Fruit fly (Drosophila melanogaster): Measurements from ENCODE around the gene CG33493.
A peak's percentile ranks its signal among the peaks of the same experiment; 100 is the strongest.

Gene CG33493

DNA sequence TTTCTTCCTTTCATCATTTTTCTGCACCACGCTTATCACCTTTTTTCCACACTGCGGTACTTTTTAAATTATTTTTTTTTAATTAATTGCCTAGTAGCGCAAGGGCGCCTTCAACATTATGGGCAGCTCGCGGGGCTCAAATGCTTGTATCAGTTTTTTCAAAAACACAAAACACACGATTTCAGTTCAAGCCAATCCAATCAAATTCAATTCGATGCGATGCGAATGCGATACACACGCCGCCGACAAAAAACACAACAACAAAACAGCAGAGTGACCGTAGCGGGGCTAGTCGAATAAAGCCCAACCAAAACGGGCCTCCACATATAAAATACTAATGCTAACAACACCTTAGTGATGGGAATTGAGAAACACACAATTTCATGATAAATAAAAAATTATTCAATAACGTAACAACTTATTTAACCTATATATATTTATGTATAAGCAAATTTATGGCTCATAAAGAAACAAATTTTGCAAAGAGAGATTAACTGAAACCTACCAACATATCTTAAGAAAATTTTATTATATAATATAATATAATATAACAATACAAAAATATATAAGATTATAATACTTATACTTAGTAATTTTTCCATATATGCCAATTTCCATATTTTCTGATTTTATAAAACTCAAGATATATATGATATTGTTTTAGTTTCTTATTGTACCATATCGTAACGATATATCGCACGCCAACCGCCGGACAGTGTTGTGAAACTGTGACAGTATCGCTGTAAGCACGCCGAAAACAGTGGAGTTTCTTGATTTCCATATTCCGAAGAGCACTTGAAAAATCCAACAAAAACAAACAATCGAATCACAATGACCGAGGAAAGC lies 32.0 kb downstream of the CG33493 start, which contains the start of the genes CG32066 and CG8003 (continued):
- TF ChIP-seq hbn (GFP tag; IDR thresholded peaks at IDR 0.05; ENCODE audit: partially characterized antibody) (peak; percentile 89), CG33213 (GFP tag; optimal IDR thresholded peaks at IDR 0.05) (no peak), CG17359 (tag; optimal IDR thresholded peaks at IDR 0.05) (peak; percentile 4), CG12659 (GFP tag; optimal IDR thresholded peaks at IDR 0.05) (peak; percentile 67), CG14965 (GFP tag; optimal IDR thresholded peaks at IDR 0.05; ENCODE audit: borderline replicate concordance) (no peak), Hmx (GFP tag; optimal IDR thresholded peaks at IDR 0.05) (no peak), lola (GFP tag; optimal IDR thresholded peaks at IDR 0.05) (peak in 1 of 3 experiments; percentile 58), cwo (GFP tag; optimal IDR thresholded peaks at IDR 0.05) (peak; percentile 8), CG16813 (GFP tag; IDR thresholded peaks at IDR 0.05; ENCODE audit: partially characterized antibody) (peak; percentile 94), vfl (GFP tag; optimal IDR thresholded peaks at IDR 0.05) (peak; percentile 40), Drgx (GFP tag; IDR thresholded peaks at IDR 0.05) (no peak), knrl (GFP tag; IDR thresholded peaks at IDR 0.05; ENCODE audit: partially characterized antibody) (peak; percentile 92), sens (GFP tag) (peak; percentile 78), BEAF-32 (GFP tag; optimal IDR thresholded peaks at IDR 0.05) (peak; percentile 84), CG11723 (GFP tag; optimal IDR thresholded peaks at IDR 0.05) (peak; percentile 28), CG10267 (tag; optimal IDR thresholded peaks at IDR 0.05) (peak; percentile 87), CG34376 (GFP tag; optimal IDR thresholded peaks at IDR 0.05) (peak; percentile 86), fu2 (GFP tag; optimal IDR thresholded peaks at IDR 0.05) (no peak), CG14710 (tag; optimal IDR thresholded peaks at IDR 0.05) (peak; percentile 52)

DNA sequence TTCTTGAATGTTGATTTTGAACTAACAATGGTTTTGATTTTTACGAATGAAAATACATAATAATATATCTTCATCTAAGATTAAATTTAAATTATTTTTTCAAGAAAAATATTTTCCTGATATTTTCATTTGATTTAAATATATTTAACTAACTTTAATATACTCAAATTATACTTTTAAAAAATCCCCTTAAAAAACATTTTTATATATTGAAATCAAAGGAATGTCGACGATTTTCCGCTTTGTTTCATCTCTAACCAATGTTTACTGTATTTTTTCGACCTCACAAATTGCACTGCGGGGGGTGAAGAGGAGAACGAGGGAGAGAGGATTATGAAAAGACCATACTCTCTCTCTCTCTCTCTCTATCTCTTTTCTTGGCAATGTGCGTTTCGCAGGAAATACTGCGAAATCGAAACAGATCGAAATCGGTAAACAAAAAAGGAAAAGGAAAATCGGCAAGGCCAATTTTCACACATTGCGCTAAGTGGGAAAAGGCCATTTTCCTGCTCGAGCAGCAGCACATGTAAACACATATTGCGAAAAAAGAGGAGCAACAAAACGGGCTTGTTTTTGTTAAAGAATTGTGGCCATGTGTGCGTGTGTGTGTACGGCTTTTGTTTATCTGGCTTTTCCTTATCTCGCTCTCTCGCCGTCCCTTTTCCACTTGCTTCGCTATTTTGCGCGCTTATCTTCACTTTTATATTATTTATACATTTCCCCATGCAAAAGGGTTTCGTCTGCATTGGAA lies 32.8 kb downstream of the CG33493 start:
- TF ChIP-seq ATbp (GFP tag; optimal IDR thresholded peaks at IDR 0.05) (no peak), CG31224 (GFP tag; IDR thresholded peaks at IDR 0.05) (no peak), CG7839 (tag; optimal IDR thresholded peaks at IDR 0.05) (peak; percentile 23), D19A (tag; optimal IDR thresholded peaks at IDR 0.05) (peak; percentile 24), lola (GFP tag; optimal IDR thresholded peaks at IDR 0.05) (peak in 1 of 3 experiments; percentile 42), Blimp-1 (GFP tag; optimal IDR thresholded peaks at IDR 0.05) (peak; percentile 29), dati (GFP tag; IDR thresholded peaks at IDR 0.05) (no peak), Vsx1 (GFP tag; optimal IDR thresholded peaks at IDR 0.05) (no peak), dmrt11E (tag; optimal IDR thresholded peaks at IDR 0.05) (peak; percentile 38), phol (tag; optimal IDR thresholded peaks at IDR 0.05) (peak; percentile 32), trem (tag; optimal IDR thresholded peaks at IDR 0.05) (no peak), CG8290 (GFP tag; optimal IDR thresholded peaks at IDR 0.05) (no peak), CG8290 (tag; optimal IDR thresholded peaks at IDR 0.05) (peak in 1 of 2 experiments; percentile 4), CG9876 (GFP tag; optimal IDR thresholded peaks at IDR 0.05) (no peak), Trl (optimal IDR thresholded peaks at IDR 0.05) (peak; percentile 46 to 51), Trl (GFP tag; optimal IDR thresholded peaks at IDR 0.05) (no peak), crol (GFP tag; IDR thresholded peaks at IDR 0.05) (peak; percentile 87), grau (tag; optimal IDR thresholded peaks at IDR 0.05) (peak; percentile 92), CG31441 (GFP tag; IDR thresholded peaks at IDR 0.05) (0 out of 2 replicates have a peak, but pooled peaks have one; percentile 22), CG6854 (GFP tag; optimal IDR thresholded peaks at IDR 0.05) (no peak), ac (GFP tag; optimal IDR thresholded peaks at IDR 0.05) (no peak), CG15269 (tag; optimal IDR thresholded peaks at IDR 0.05) (no peak), sens (GFP tag) (peak; percentile 31), Hr51 (GFP tag; optimal IDR thresholded peaks at IDR 0.05) (peak in 1 of 2 experiments; percentile 40), tll (GFP tag; optimal IDR thresholded peaks at IDR 0.05) (peak in 1 of 2 experiments; percentile 15), Sox100B (GFP tag; optimal IDR thresholded peaks at IDR 0.05) (peak; percentile 23), Kr (GFP tag; optimal IDR thresholded peaks at IDR 0.05) (peak; percentile 37), wdn (GFP tag; IDR thresholded peaks at IDR 0.05) (no peak)

All from whole organism, embryonic.